Fruit fly (Drosophila melanogaster) whole organism, embryonic: Measurements from ENCODE around the gene Cog2.

ENCODE experiments used
- Asciz ChIP-seq: fragments of 200-800 bp; sonication (Bioruptor generic); optimal IDR thresholded peaks from 2 replicates; lab custom pipeline; 2017; ENCODE audit warnings: missing biosample characterization, mild to moderate bottlenecking, missing genetic modification characterization, missing genetic modification reagents
- B-H2 ChIP-seq: fragments of 200-800 bp; sonication (Bioruptor generic); optimal IDR thresholded peaks from 2 replicates; lab custom pipeline; 2018; ENCODE audit warnings: missing biosample characterization, mild to moderate bottlenecking, missing genetic modification characterization
- CG10543 ChIP-seq: fragments of 200-800 bp; sonication (Bioruptor generic); optimal IDR thresholded peaks from 3 replicates; lab custom pipeline; 2017; ENCODE audit warnings: missing biosample characterization, mild to moderate bottlenecking, missing genetic modification characterization, moderate library complexity
- CG12299 ChIP-seq: fragments of 200-800 bp; sonication (Bioruptor generic); optimal IDR thresholded peaks from 2 replicates; lab custom pipeline; 2018; ENCODE audit warnings: missing biosample characterization, mild to moderate bottlenecking, missing genetic modification characterization
- CG12391 ChIP-seq: fragments of 200-800 bp; sonication (Bioruptor generic); optimal IDR thresholded peaks from 3 replicates; lab custom pipeline; 2018; ENCODE audit warnings: missing biosample characterization, mild to moderate bottlenecking, missing genetic modification characterization, moderate library complexity
- CG13775 ChIP-seq: fragments of 200-800 bp; sonication (Bioruptor generic); optimal IDR thresholded peaks from 3 replicates; lab custom pipeline; 2017; ENCODE audit warnings: missing biosample characterization, mild to moderate bottlenecking, missing genetic modification characterization
- CG15696 ChIP-seq: fragments of 200-800 bp; sonication (Bioruptor generic); optimal IDR thresholded peaks from 2 replicates; lab custom pipeline; 2019; ENCODE audit warnings: missing biosample characterization, mild to moderate bottlenecking, missing genetic modification characterization, moderate library complexity
- CG1603 ChIP-seq: fragments of 200-800 bp; sonication (Bioruptor generic); optimal IDR thresholded peaks from 2 replicates; lab custom pipeline; 2019; ENCODE audit warnings: missing biosample characterization, mild to moderate bottlenecking, missing genetic modification characterization, moderate library complexity
- CG1647 ChIP-seq: fragments of 200-800 bp; sonication (Bioruptor generic); optimal IDR thresholded peaks from 3 replicates; lab custom pipeline; 2016; ENCODE audit warnings: missing biosample characterization, missing genetic modification characterization
- CG17186 ChIP-seq: fragments of 200-800 bp; sonication (Bioruptor generic); optimal IDR thresholded peaks from 3 replicates; lab custom pipeline; 2017; ENCODE audit warnings: missing biosample characterization, missing genetic modification reagents, missing genetic modification characterization
- CG2712 ChIP-seq: fragments of 200-800 bp; optimal IDR thresholded peaks from 3 replicates; lab custom pipeline; 2019; ENCODE audit warnings: missing biosample characterization, mild to moderate bottlenecking, missing genetic modification characterization, moderate library complexity
- CG31441 ChIP-seq: fragments of 200-800 bp; sonication (Bioruptor generic); IDR thresholded peaks from 2 replicates; pipeline ENCODE4 v1.3.6; 2022; ENCODE audit warnings: missing biosample characterization, missing genetic modification characterization
- CG32532 ChIP-seq: fragments of 200-800 bp; sonication (Bioruptor generic); IDR thresholded peaks from 2 replicates; pipeline ENCODE4 v1.3.6; 2022; ENCODE audit warnings: missing biosample characterization, missing genetic modification characterization
- CG34224 ChIP-seq: fragments of 200-800 bp; sonication (Bioruptor generic); IDR thresholded peaks from 3 replicates; pipeline ENCODE4 v1.3.6; 2022; ENCODE audit warnings: missing biosample characterization, missing genetic modification characterization; ENCODE audit not compliant: partially characterized antibody
- CG3726 ChIP-seq: fragments of 200-800 bp; sonication (Bioruptor generic); IDR thresholded peaks from 3 replicates; pipeline ENCODE4, ENCODE4 v1.3.6; 2022; ENCODE audit warnings: missing biosample characterization, missing genetic modification characterization
- CG3838 ChIP-seq: fragments of 200-800 bp; sonication (Bioruptor generic); optimal IDR thresholded peaks from 3 replicates; lab custom pipeline; 2016; ENCODE audit warnings: missing biosample characterization, missing genetic modification characterization
- CG4328 ChIP-seq: fragments of 200-800 bp; sonication (Bioruptor generic); optimal IDR thresholded peaks from 3 replicates; lab custom pipeline; 2017; ENCODE audit warnings: missing biosample characterization, missing genetic modification reagents, missing genetic modification characterization
- CG43689 ChIP-seq: fragments of 200-800 bp; sonication (Bioruptor generic); IDR thresholded peaks from 2 replicates; pipeline ENCODE4 v1.3.6; 2022; ENCODE audit warnings: missing biosample characterization, missing genetic modification characterization
- CG4404 ChIP-seq: fragments of 200-800 bp; sonication (Bioruptor generic); IDR thresholded peaks from 2 replicates; pipeline ENCODE4 v1.3.6; 2022; ENCODE audit warnings: missing biosample characterization, missing genetic modification characterization
- CG6175 ChIP-seq: fragments of 200-800 bp; sonication (Bioruptor generic); IDR thresholded peaks from 3 replicates; pipeline ENCODE4 v1.3.6; 2022; ENCODE audit warnings: missing biosample characterization, missing genetic modification characterization
- CG7357 ChIP-seq: fragments of 200-800 bp; sonication (Bioruptor generic); IDR thresholded peaks from 3 replicates; pipeline ENCODE4 v1.3.6; 2022; ENCODE audit warnings: missing biosample characterization, missing genetic modification characterization
- CG7928 ChIP-seq: fragments of 200-800 bp; sonication (Bioruptor generic); optimal IDR thresholded peaks from 2 replicates; lab custom pipeline; 2017; ENCODE audit warnings: missing biosample characterization, mild to moderate bottlenecking, missing genetic modification characterization
- CG8765 ChIP-seq: fragments of 200-800 bp; sonication (Bioruptor generic); IDR thresholded peaks from 2 replicates; pipeline ENCODE4 v1.3.6; 2022; ENCODE audit warnings: missing biosample characterization, missing genetic modification characterization
- CG9727 ChIP-seq: fragments of 200-800 bp; sonication (Bioruptor generic); optimal IDR thresholded peaks from 3 replicates; lab custom pipeline; 2017; ENCODE audit warnings: missing biosample characterization, mild to moderate bottlenecking, missing genetic modification characterization
- Doc3 ChIP-seq: fragments of 200-800 bp; sonication (Bioruptor generic); IDR thresholded peaks from 3 replicates; pipeline ENCODE4 v1.3.6; 2022; ENCODE audit warnings: missing biosample characterization, missing genetic modification characterization; ENCODE audit not compliant: partially characterized antibody
- Dref ChIP-seq: fragments of 200-800 bp; sonication (Bioruptor generic); IDR thresholded peaks from 2 replicates; pipeline ENCODE4 v1.3.6; 2022; ENCODE audit warnings: missing biosample characterization, missing genetic modification characterization
- HLH4C ChIP-seq: fragments of 200-800 bp; sonication (Bioruptor generic); IDR thresholded peaks from 3 replicates; pipeline ENCODE4 v1.3.6; 2022; ENCODE audit warnings: missing biosample characterization, missing genetic modification characterization; ENCODE audit not compliant: partially characterized antibody
- HmgZ ChIP-seq: fragments of 200-800 bp; sonication (Bioruptor generic); optimal IDR thresholded peaks from 2 replicates; lab custom pipeline; 2018; ENCODE audit warnings: missing biosample characterization, mild to moderate bottlenecking, missing genetic modification characterization
- Hr3 ChIP-seq: fragments of 200-800 bp; sonication (Bioruptor generic); optimal IDR thresholded peaks from 3 replicates; lab custom pipeline; 2016; ENCODE audit warnings: missing biosample characterization, missing genetic modification characterization
- MESR4 ChIP-seq: fragments of 200-800 bp; sonication (Bioruptor generic); optimal IDR thresholded peaks from 2 replicates; lab custom pipeline; 2018; ENCODE audit warnings: missing biosample characterization, mild to moderate bottlenecking, missing genetic modification characterization, moderate library complexity
- Nf-YC ChIP-seq: fragments of 200-800 bp; optimal IDR thresholded peaks from 3 replicates; lab custom pipeline; 2019; ENCODE audit warnings: missing biosample characterization, mild to moderate bottlenecking, missing genetic modification characterization, moderate library complexity
- Oaz ChIP-seq: fragments of 200-800 bp; sonication (Bioruptor generic); IDR thresholded peaks from 2 replicates; pipeline ENCODE4 v1.3.6; 2022; ENCODE audit warnings: missing biosample characterization, missing genetic modification characterization
- Poxn ChIP-seq: fragments of 200-800 bp; sonication (Bioruptor generic); IDR thresholded peaks from 2 replicates; pipeline ENCODE4 v1.3.6; 2022; ENCODE audit warnings: missing biosample characterization, missing genetic modification characterization
- Ravus ChIP-seq: fragments of 200-800 bp; sonication (Bioruptor generic); IDR thresholded peaks from 2 replicates; pipeline ENCODE4 v1.3.6; 2022; ENCODE audit warnings: missing biosample characterization, missing genetic modification characterization
- Scr ChIP-seq: fragments of 200-800 bp; sonication (Bioruptor generic); IDR thresholded peaks from 2 replicates; pipeline ENCODE4 v1.3.6; 2022; ENCODE audit warnings: missing biosample characterization, missing genetic modification characterization; ENCODE audit not compliant: partially characterized antibody
- Side ChIP-seq: fragments of 200-800 bp; sonication (Bioruptor generic); optimal IDR thresholded peaks from 2 replicates; lab custom pipeline; 2016; ENCODE audit warnings: missing biosample characterization, missing genetic modification characterization
- Stat92E ChIP-seq, 3 experiments: fragments of >200 bp in 2 of 3; fragments of 200-800 bp in 1 of 3; sonication (Bioruptor generic) in 1 of 3; optimal IDR thresholded peaks; 2 replicates each; lab custom pipeline; 2017 to 2019; ENCODE audit warnings: missing biosample characterization in 3 of 3, missing genetic modification characterization in 3 of 3, mild to moderate bottlenecking in 1 of 3, moderate library complexity in 1 of 3
- Vsx1 ChIP-seq: fragments of 200-800 bp; sonication (Bioruptor generic); optimal IDR thresholded peaks from 2 replicates; lab custom pipeline; 2017; ENCODE audit warnings: missing biosample characterization, mild to moderate bottlenecking, missing genetic modification characterization, missing genetic modification reagents
- YL-1 ChIP-seq: fragments of 200-800 bp; sonication (Bioruptor generic); optimal IDR thresholded peaks from 3 replicates; lab custom pipeline; 2017; ENCODE audit warnings: missing biosample characterization, mild to moderate bottlenecking, missing genetic modification characterization
- dm ChIP-seq: fragments of 200-800 bp; sonication (Bioruptor generic); optimal IDR thresholded peaks from 3 replicates; lab custom pipeline; 2016; ENCODE audit warnings: missing biosample characterization, missing genetic modification characterization
- fd96Cb ChIP-seq: fragments of 200-800 bp; sonication (Bioruptor generic); optimal IDR thresholded peaks from 2 replicates; lab custom pipeline; 2018; ENCODE audit warnings: missing biosample characterization, mild to moderate bottlenecking, missing genetic modification characterization, moderate library complexity
- grn ChIP-seq: fragments of 200-800 bp; sonication (Bioruptor generic); optimal IDR thresholded peaks from 3 replicates; lab custom pipeline; 2017; ENCODE audit warnings: missing biosample characterization, missing genetic modification characterization
- ham ChIP-seq: fragments of 200-800 bp; sonication (Bioruptor generic); IDR thresholded peaks from 2 replicates; pipeline ENCODE4 v1.3.6; 2022; ENCODE audit warnings: missing biosample characterization, missing genetic modification characterization
- her ChIP-seq: fragments of 200-800 bp; sonication (Bioruptor generic); optimal IDR thresholded peaks from 2 replicates; lab custom pipeline; 2016; ENCODE audit warnings: missing biosample characterization, missing genetic modification characterization
- ind ChIP-seq: fragments of 200-800 bp; sonication (Bioruptor generic); optimal IDR thresholded peaks from 3 replicates; lab custom pipeline; 2016; ENCODE audit warnings: missing biosample characterization, missing genetic modification characterization
- lab ChIP-seq: fragments of 200-800 bp; sonication (Bioruptor generic); optimal IDR thresholded peaks from 3 replicates; lab custom pipeline; 2017; ENCODE audit warnings: missing biosample characterization, missing genetic modification characterization, mild to moderate bottlenecking, moderate library complexity, missing genetic modification reagents
- nmo ChIP-seq: fragments of 200-800 bp; sonication (Bioruptor generic); optimal IDR thresholded peaks from 2 replicates; lab custom pipeline; 2018; ENCODE audit warnings: missing biosample characterization, mild to moderate bottlenecking, missing genetic modification characterization, moderate library complexity
- pnt ChIP-seq: fragments of 200-800 bp; sonication (Bioruptor generic); optimal IDR thresholded peaks from 3 replicates; lab custom pipeline; 2016; ENCODE audit warnings: missing biosample characterization, missing genetic modification characterization
- tin ChIP-seq: fragments of 200-800 bp; sonication (Bioruptor generic); optimal IDR thresholded peaks from 3 replicates; lab custom pipeline; 2016; ENCODE audit warnings: missing biosample characterization, missing genetic modification characterization
- tx ChIP-seq: fragments of 200-800 bp; sonication (Bioruptor generic); optimal IDR thresholded peaks from 2 replicates; lab custom pipeline; 2016; ENCODE audit warnings: missing biosample characterization, missing genetic modification characterization
- wek ChIP-seq: fragments of 200-800 bp; sonication (Bioruptor generic); optimal IDR thresholded peaks from 3 replicates; lab custom pipeline; 2018; ENCODE audit warnings: missing biosample characterization, mild to moderate bottlenecking, missing genetic modification characterization, moderate library complexity

The Cog2 gene

dm6 chr3R:15350993-15351426 is 10.4 kb downstream of the Cog2 start, which contains the start of the genes Trs33 and Tmtc4 (continued):
- peak; percentile 32 for TF ChIP-seq MESR4 (GFP tag; lab: Kevin White, UChicago)
- TF ChIP-seq CG32532 (GFP tag; lab: Robert Waterston, UW): peak; percentile 19; the same call in 1 of the 2 replicates
- TF ChIP-seq fd96Cb (tag; lab: Kevin White, UChicago): no peak
- TF ChIP-seq Side (GFP tag; lab: Kevin White, UChicago): no peak
- TF ChIP-seq CG8765: no peak
- peak in 1 of 3 experiments; percentile 36 for TF ChIP-seq Stat92E (GFP tag; optimal IDR thresholded peaks at IDR 0.05; lab: Kevin White, UChicago)
- no peak for TF ChIP-seq Asciz (GFP tag; lab: Kevin White, UChicago)
- peak; percentile 52 for TF ChIP-seq nmo (GFP tag; lab: Kevin White, UChicago)
- peak; percentile 29 for TF ChIP-seq CG4328 (GFP tag; lab: Kevin White, UChicago)
- no peak for TF ChIP-seq CG3726
- TF ChIP-seq CG34224 (GFP tag; lab: Robert Waterston, UW): no peak
- TF ChIP-seq dm (GFP tag; lab: Kevin White, UChicago): no peak
- TF ChIP-seq Oaz: no peak
- peak; percentile 72 for TF ChIP-seq CG12391 (tag; lab: Kevin White, UChicago)
- no peak for TF ChIP-seq CG9727 (GFP tag; lab: Kevin White, UChicago)
- TF ChIP-seq ind (GFP tag; lab: Kevin White, UChicago): peak; percentile 50
- no peak for TF ChIP-seq HLH4C
- TF ChIP-seq CG6175 (GFP tag; lab: Robert Waterston, UW): no peak
- TF ChIP-seq CG12299 (tag; lab: Kevin White, UChicago): peak; percentile 8
- no peak for TF ChIP-seq Ravus (GFP tag; lab: Robert Waterston, UW)
- no peak for TF ChIP-seq CG17186 (GFP tag; lab: Kevin White, UChicago)
- no peak for TF ChIP-seq CG7928 (GFP tag; lab: Kevin White, UChicago)
- TF ChIP-seq CG1647 (GFP tag; lab: Kevin White, UChicago): no peak
- TF ChIP-seq CG10543: peak; percentile 17
- TF ChIP-seq Nf-YC (tag; lab: Kevin White, UChicago): peak; percentile 52
- peak; percentile 43 for TF ChIP-seq CG1603 (tag; lab: Kevin White, UChicago)
- TF ChIP-seq her (GFP tag; lab: Kevin White, UChicago): no peak
- TF ChIP-seq CG43689 (GFP tag; lab: Robert Waterston, UW): no peak
- TF ChIP-seq tx: no peak
- TF ChIP-seq Poxn (GFP tag; lab: Robert Waterston, UW): no peak
- TF ChIP-seq CG7357 (GFP tag; lab: Robert Waterston, UW): no peak
- no peak for TF ChIP-seq ham
- TF ChIP-seq Dref (GFP tag; lab: Robert Waterston, UW): no peak
- no peak for TF ChIP-seq CG4404 (GFP tag; lab: Robert Waterston, UW)
- TF ChIP-seq CG3838: no peak
- TF ChIP-seq Doc3: no peak
- TF ChIP-seq CG31441 (GFP tag; lab: Robert Waterston, UW): peak; percentile 49; the same call in 1 of the 2 replicates
- peak; percentile 21 for TF ChIP-seq tin (GFP tag; lab: Kevin White, UChicago)
- TF ChIP-seq grn (GFP tag; lab: Kevin White, UChicago): no peak
- peak; percentile 61 for TF ChIP-seq B-H2 (GFP tag; lab: Kevin White, UChicago)
- peak; percentile 11 for TF ChIP-seq YL-1 (GFP tag; lab: Kevin White, UChicago)
- TF ChIP-seq CG2712 (tag; lab: Kevin White, UChicago): peak; percentile 66
- TF ChIP-seq Hr3: peak; percentile 44
- TF ChIP-seq wek: peak; percentile 23
- peak; percentile 74 for TF ChIP-seq HmgZ (tag; lab: Kevin White, UChicago)
- peak; percentile 47 for TF ChIP-seq CG15696 (tag; lab: Kevin White, UChicago)
- TF ChIP-seq pnt: no peak
- peak; percentile 33; the same call in 1 of the 2 replicates for TF ChIP-seq Scr (GFP tag; lab: Robert Waterston, UW)
- TF ChIP-seq CG13775: peak; percentile 35
- no peak for TF ChIP-seq lab (GFP tag; lab: Kevin White, UChicago)
- no peak for TF ChIP-seq Vsx1 (GFP tag; lab: Kevin White, UChicago)
